Worm (Caenorhabditis elegans): ENCODE measurements around the gene C30F2.2.
A peak's percentile ranks its signal among the peaks of the same experiment; 100 is the strongest.

Gene C30F2.2

ce11 chrX:16131044-16131443 is 46.0 kb upstream of the C30F2.2 start (continued):
- TF ChIP-seq efl-1 (optimal IDR thresholded peaks at IDR 0.05) (no peak), efl-1 (GFP tag; optimal IDR thresholded peaks at IDR 0.05 in 1 of 2) (no peak), C34B4.2 (tag; optimal IDR thresholded peaks at IDR 0.05) (no peak), lin-15B (tag; optimal IDR thresholded peaks at IDR 0.05) (no peak), nhr-11 (tag; optimal IDR thresholded peaks at IDR 0.05) (peak; percentile 7), lsy-2 (tag; optimal IDR thresholded peaks at IDR 0.05) (peak; percentile 17 to 41), hpl-2 (GFP tag; optimal IDR thresholded peaks at IDR 0.05) (no peak), lir-3 (tag; optimal IDR thresholded peaks at IDR 0.05; ENCODE audit: poor library complexity) (no peak), unc-62 (GFP tag; optimal IDR thresholded peaks at IDR 0.05) (no peak), snpc-4 (tag; optimal IDR thresholded peaks at IDR 0.05) (no peak), hlh-4 (tag; optimal IDR thresholded peaks at IDR 0.05) (no peak), nhr-19 (GFP tag; conservative IDR thresholded peaks at IDR 0.05) (peak; percentile 41), aly-2 (tag; optimal IDR thresholded peaks at IDR 0.05) (no peak), nhr-28 (tag; optimal IDR thresholded peaks at IDR 0.05) (no peak), sox-4 (tag; optimal IDR thresholded peaks at IDR 0.05) (no peak), jun-1 (tag; optimal IDR thresholded peaks at IDR 0.05) (peak; percentile 23), irx-1 (tag; optimal IDR thresholded peaks at IDR 0.05) (peak; percentile 6), zag-1 (tag; optimal IDR thresholded peaks at IDR 0.05) (no peak), skn-1 (tag; optimal IDR thresholded peaks at IDR 0.05) (no peak), lin-39 (tag; optimal IDR thresholded peaks at IDR 0.05) (no peak), xbp-1 (tag; optimal IDR thresholded peaks at IDR 0.05) (peak; percentile 19), snu-23 (GFP tag; optimal IDR thresholded peaks at IDR 0.05) (peak; percentile 19), fkh-8 (tag; optimal IDR thresholded peaks at IDR 0.05) (peak; percentile 89), grh-1 (GFP tag; IDR thresholded peaks at IDR 0.05) (no peak), mdl-1 (tag; optimal IDR thresholded peaks at IDR 0.05) (peak in 1 of 2 experiments; percentile 91), elt-3 (tag; optimal IDR thresholded peaks at IDR 0.05) (no peak), nhr-85 (tag) (no peak), lin-35 (GFP tag; optimal IDR thresholded peaks at IDR 0.05) (peak in 1 of 2 experiments; percentile 54), sptf-1 (tag; optimal IDR thresholded peaks at IDR 0.05) (no peak), elt-2 (tag; optimal IDR thresholded peaks at IDR 0.05) (peak; percentile 60), nhr-47 (tag; optimal IDR thresholded peaks at IDR 0.05) (peak; percentile 47), tbx-2 (tag; optimal IDR thresholded peaks at IDR 0.05) (peak; percentile 71), rnt-1 (tag; optimal IDR thresholded peaks at IDR 0.05) (no peak), ztf-11 (tag; optimal IDR thresholded peaks at IDR 0.05) (no peak), ceh-8 (GFP tag; optimal IDR thresholded peaks at IDR 0.05) (no peak), ces-1 (GFP tag; optimal IDR thresholded peaks at IDR 0.05) (no peak), nhr-12 (tag; optimal IDR thresholded peaks at IDR 0.05) (no peak), zip-4 (GFP tag; optimal IDR thresholded peaks at IDR 0.05) (peak; percentile 9), unc-86 (tag; optimal IDR thresholded peaks at IDR 0.05) (no peak)

ce11 chrX:16130213-16130612 is 45.2 kb upstream of the C30F2.2 start:
- TF ChIP-seq mdl-1 (tag; optimal IDR thresholded peaks at IDR 0.05) (no peak), nhr-20 (tag; optimal IDR thresholded peaks at IDR 0.05) (peak; percentile 1), snu-23 (GFP tag; optimal IDR thresholded peaks at IDR 0.05) (no peak), lin-35 (GFP tag; optimal IDR thresholded peaks at IDR 0.05) (peak in 1 of 2 experiments; percentile 27), nhr-71 (tag; optimal IDR thresholded peaks at IDR 0.05) (peak; percentile 2), elt-2 (tag; optimal IDR thresholded peaks at IDR 0.05) (peak; percentile 70), unc-98 (GFP tag; IDR thresholded peaks at IDR 0.05) (no peak)

- TF ChIP-seq tlp-1 (tag; optimal IDR thresholded peaks at IDR 0.05) (no peak), C16A3.4 (tag; optimal IDR thresholded peaks at IDR 0.05) (no peak), nhr-237 (tag; optimal IDR thresholded peaks at IDR 0.05) (no peak), nhr-85 (tag) (no peak), tbx-2 (tag; optimal IDR thresholded peaks at IDR 0.05) (peak; percentile 45), ceh-90 (tag; optimal IDR thresholded peaks at IDR 0.05) (no peak), lin-35 (GFP tag; optimal IDR thresholded peaks at IDR 0.05) (peak in 1 of 2 experiments; percentile 12), dsc-1 (tag; optimal IDR thresholded peaks at IDR 0.05) (peak; percentile 57), snu-23 (GFP tag; optimal IDR thresholded peaks at IDR 0.05) (peak; percentile 37), aly-2 (tag; optimal IDR thresholded peaks at IDR 0.05) (no peak), rnt-1 (tag; optimal IDR thresholded peaks at IDR 0.05) (peak; percentile 32), lir-3 (tag; optimal IDR thresholded peaks at IDR 0.05; ENCODE audit: poor library complexity) (no peak), ztf-11 (tag; optimal IDR thresholded peaks at IDR 0.05) (no peak), mef-2 (tag; optimal IDR thresholded peaks at IDR 0.05) (peak; percentile 39), mep-1 (tag; optimal IDR thresholded peaks at IDR 0.05) (no peak), elt-2 (tag; optimal IDR thresholded peaks at IDR 0.05) (no peak), ama-1 (optimal IDR thresholded peaks at IDR 0.05) (no peak), unc-86 (tag; optimal IDR thresholded peaks at IDR 0.05) (peak; percentile 22), ceh-8 (GFP tag; optimal IDR thresholded peaks at IDR 0.05) (no peak), ceh-82 (tag; optimal IDR thresholded peaks at IDR 0.05) (peak in 1 of 3 experiments; percentile 41), hpl-2 (GFP tag; optimal IDR thresholded peaks at IDR 0.05) (no peak), nhr-84 (tag; optimal IDR thresholded peaks at IDR 0.05) (no peak)
Measured at ce11 chrX:16128794-16129193, 43.8 kb upstream of the C30F2.2 start, which contains the start of gene ZK1073.1. TSS of gene ZK1073.1 (minus strand) at chrX:16128865.
